Worm (Caenorhabditis elegans): ENCODE results near the gene C40H1.3.

- TF ChIP-seq aly-1 (tag; optimal IDR thresholded peaks at IDR 0.05) (no peak), hmbx-1 (tag; optimal IDR thresholded peaks at IDR 0.05) (no peak), hnd-1 (tag; optimal IDR thresholded peaks at IDR 0.05) (no peak), ceh-13 (GFP tag; optimal IDR thresholded peaks at IDR 0.05) (no peak), ama-1 (optimal IDR thresholded peaks at IDR 0.05) (no peak), flt-1 (GFP tag; IDR thresholded peaks at IDR 0.05) (no peak), sea-1 (GFP tag; conservative IDR thresholded peaks at IDR 0.05) (no peak), tra-4 (tag; optimal IDR thresholded peaks at IDR 0.05) (no peak), tbx-11 (GFP tag; IDR thresholded peaks at IDR 0.05) (no peak), ceh-36 (tag; optimal IDR thresholded peaks at IDR 0.05) (no peak), scrt-1 (GFP tag; IDR thresholded peaks at IDR 0.05) (no peak), F13C5.2 (tag; optimal IDR thresholded peaks at IDR 0.05) (no peak), ets-7 (tag; optimal IDR thresholded peaks at IDR 0.05) (no peak), tbx-37 (GFP tag; conservative IDR thresholded peaks at IDR 0.05) (no peak)
These were observed 22.6 kb downstream of the C40H1.3 start, which contains the start of gene srx-45 for ce11 chrIII:9306596-9306995.

Measured in whole organism, early embryonic.